Worm (Caenorhabditis elegans): Measurements from ENCODE around the gene srx-36.

srx-36 gene

ce11 chrV:7106499-7107152, 24.2 kb downstream of the srx-36 start:
- TF ChIP-seq him-1 (tag; optimal IDR thresholded peaks at IDR 0.05) (peak; percentile 17), W03F9.2 (tag; optimal IDR thresholded peaks at IDR 0.05) (no peak)

- TF ChIP-seq dao-5 (tag; optimal IDR thresholded peaks at IDR 0.05): no peak
- TF ChIP-seq him-1 (tag; optimal IDR thresholded peaks at IDR 0.05): no peak
- TF ChIP-seq W03F9.2 (tag; optimal IDR thresholded peaks at IDR 0.05): no peak
Observed at ce11 chrV:7103247-7103646, 27.6 kb downstream of the srx-36 start, which contains the start of gene odr-2. TSS of gene odr-2 (plus strand) at chrV:7103547.

- no peak for TF ChIP-seq dao-5 (tag; optimal IDR thresholded peaks at IDR 0.05)
- TF ChIP-seq W03F9.2 (tag; optimal IDR thresholded peaks at IDR 0.05): no peak
- no peak for TF ChIP-seq him-1 (tag; optimal IDR thresholded peaks at IDR 0.05)
Observed at ce11 chrV:7096811-7097210, 34.1 kb downstream of the srx-36 start.

ce11 chrV:7096129-7096730, 34.6 kb downstream of the srx-36 start:
- TF ChIP-seq W03F9.2 (tag; optimal IDR thresholded peaks at IDR 0.05) (no peak), dao-5 (tag; optimal IDR thresholded peaks at IDR 0.05) (no peak), him-1 (tag; optimal IDR thresholded peaks at IDR 0.05) (no peak)

- TF ChIP-seq him-1 (tag; optimal IDR thresholded peaks at IDR 0.05) (no peak), W03F9.2 (tag; optimal IDR thresholded peaks at IDR 0.05) (no peak)
Observed at ce11 chrV:7095254-7095990, 35.5 kb downstream of the srx-36 start.

ce11 chrV:7093720-7094401, 37.0 kb downstream of the srx-36 start, which contains the start of gene nhr-135:
TSS of gene nhr-135 (minus strand) at chrV:7093770.
- TF ChIP-seq dao-5 (tag; optimal IDR thresholded peaks at IDR 0.05) (no peak), W03F9.2 (tag; optimal IDR thresholded peaks at IDR 0.05) (peak; percentile 42), him-1 (tag; optimal IDR thresholded peaks at IDR 0.05) (no peak)

ce11 chrV:7091287-7091686, 39.6 kb downstream of the srx-36 start, which contains the start of gene nhr-286:
TSS of gene nhr-286 (minus strand) at chrV:7091610.
- TF ChIP-seq dao-5 (tag; optimal IDR thresholded peaks at IDR 0.05) (no peak), him-1 (tag; optimal IDR thresholded peaks at IDR 0.05) (no peak), W03F9.2 (tag; optimal IDR thresholded peaks at IDR 0.05) (no peak)

- TF ChIP-seq him-1 (tag; optimal IDR thresholded peaks at IDR 0.05) (no peak), W03F9.2 (tag; optimal IDR thresholded peaks at IDR 0.05) (peak; percentile 7), dao-5 (tag; optimal IDR thresholded peaks at IDR 0.05) (no peak)
Observed at ce11 chrV:7089217-7089616, 41.7 kb downstream of the srx-36 start.

- TF ChIP-seq dao-5 (tag; optimal IDR thresholded peaks at IDR 0.05) (no peak), him-1 (tag; optimal IDR thresholded peaks at IDR 0.05) (no peak), W03F9.2 (tag; optimal IDR thresholded peaks at IDR 0.05) (no peak)
Observed at ce11 chrV:7087340-7087739, 43.5 kb downstream of the srx-36 start.

ce11 chrV:7085518-7086104, 45.3 kb downstream of the srx-36 start, which contains the start of gene VC5.2:
TSS of gene VC5.2 (plus strand) at chrV:7085956.
- TF ChIP-seq him-1 (tag; optimal IDR thresholded peaks at IDR 0.05): no peak
- TF ChIP-seq W03F9.2 (tag; optimal IDR thresholded peaks at IDR 0.05): no peak

- TF ChIP-seq him-1 (tag; optimal IDR thresholded peaks at IDR 0.05) (peak; percentile 0), dao-5 (tag; optimal IDR thresholded peaks at IDR 0.05) (no peak), W03F9.2 (tag; optimal IDR thresholded peaks at IDR 0.05) (peak; percentile 55)
Observed at ce11 chrV:7084612-7085139, 46.2 kb downstream of the srx-36 start, which contains the start of gene mys-1. TSS of gene mys-1 (minus strand) at chrV:7084662.

Data from whole organism, L4/young adult.